Worm (Caenorhabditis elegans) whole organism, young adult: ENCODE results near the gene gpd-3.

Experiments
- B0035.1 ChIP-seq: sonication (generic microtip); optimal IDR thresholded peaks from 2 replicates; lab custom pipeline; 2016; ENCODE audit warnings: missing genetic modification characterization, mild to moderate bottlenecking, missing compliant biosample characterization, missing genotype, missing genetic modification reagents
- C06A6.2 ChIP-seq: fragments of 200-800 bp; sonication (Bioruptor generic); conservative IDR thresholded peaks from 2 replicates; pipeline ENCODE4 v1.3.6; 2022; ENCODE audit warnings: missing genetic modification characterization, missing compliant biosample characterization
- C17E4.6 ChIP-seq: fragments of 200-800 bp; sonication (Bioruptor generic); IDR thresholded peaks from 2 replicates; pipeline ENCODE4 v1.3.6; 2022; ENCODE audit warnings: missing genetic modification reagents, missing genetic modification characterization, missing compliant biosample characterization
- F23B12.7 ChIP-seq: sonication (generic microtip); optimal IDR thresholded peaks from 2 replicates; lab custom pipeline; 2017; ENCODE audit warnings: missing genetic modification characterization, mild to moderate bottlenecking, missing compliant biosample characterization, antibody characterized with exemption, moderate library complexity; ENCODE audit not compliant: insufficient read depth
- F33H1.4 ChIP-seq: fragments of 200-800 bp; sonication (Bioruptor generic); IDR thresholded peaks from 2 replicates; pipeline ENCODE4 v1.3.6; 2022; ENCODE audit warnings: missing genetic modification reagents, missing genetic modification characterization, missing compliant biosample characterization
- F39B2.1 ChIP-seq: fragments of 200-800 bp; sonication (Bioruptor generic); IDR thresholded peaks from 2 replicates; pipeline ENCODE4 v1.3.6; 2022; ENCODE audit warnings: missing genetic modification reagents, missing genetic modification characterization, missing compliant biosample characterization
- F57A8.1 ChIP-seq: fragments of 200-800 bp; sonication (Bioruptor generic); optimal IDR thresholded peaks from 2 replicates; lab custom pipeline; 2018; ENCODE audit warnings: mild to moderate bottlenecking, missing genetic modification characterization, moderate library complexity, missing compliant biosample characterization
- Y56A3A.18 ChIP-seq: fragments of 200-800 bp; sonication (Bioruptor generic); IDR thresholded peaks from 2 replicates; pipeline ENCODE4 v1.3.6; 2022; ENCODE audit warnings: missing genetic modification reagents, missing genetic modification characterization, missing compliant biosample characterization
- Y67H2A.10 ChIP-seq: fragments of 200-800 bp; sonication (Bioruptor generic); conservative IDR thresholded peaks from 2 replicates; pipeline ENCODE4 v1.3.6; 2022; ENCODE audit warnings: missing genetic modification reagents, missing genetic modification characterization, missing compliant biosample characterization
- Y79H2A.3 ChIP-seq: fragments of 200-800 bp; sonication (Bioruptor generic); conservative IDR thresholded peaks from 2 replicates; pipeline ENCODE4 v1.3.6; 2022; ENCODE audit warnings: missing genetic modification reagents, missing genetic modification characterization, missing compliant biosample characterization
- aptf-2 ChIP-seq: fragments of 200-800 bp; sonication (Bioruptor generic); conservative IDR thresholded peaks from 2 replicates; pipeline ENCODE4 v1.3.6; 2022; ENCODE audit warnings: missing genetic modification reagents, missing genetic modification characterization, missing compliant biosample characterization
- athp-1 ChIP-seq: sonication (generic microtip); optimal IDR thresholded peaks from 2 replicates; lab custom pipeline; 2017; ENCODE audit warnings: mild to moderate bottlenecking, missing genetic modification characterization, missing compliant biosample characterization
- attf-3 ChIP-seq: fragments of 200-800 bp; sonication (Bioruptor generic); conservative IDR thresholded peaks from 2 replicates; pipeline ENCODE4 v1.3.6; 2022; ENCODE audit warnings: missing genetic modification reagents, missing genetic modification characterization, missing compliant biosample characterization
- attf-5 ChIP-seq: fragments of 200-800 bp; sonication (Bioruptor generic); optimal IDR thresholded peaks from 2 replicates; lab custom pipeline; 2018; ENCODE audit warnings: mild to moderate bottlenecking, missing genetic modification characterization, missing compliant biosample characterization
- attf-6 ChIP-seq: fragments of 200-800 bp; sonication (Bioruptor generic); IDR thresholded peaks from 2 replicates; pipeline ENCODE4 v1.3.6; 2022; ENCODE audit warnings: missing genetic modification reagents, missing genetic modification characterization, missing compliant biosample characterization
- bed-1 ChIP-seq: fragments of 200-800 bp; sonication (Bioruptor generic); IDR thresholded peaks from 2 replicates; pipeline ENCODE4 v1.3.6; 2022; ENCODE audit warnings: missing genetic modification reagents, missing genetic modification characterization, missing compliant biosample characterization
- ccch-3 ChIP-seq: fragments of 200-800 bp; sonication (Bioruptor generic); optimal IDR thresholded peaks from 2 replicates; lab custom pipeline; 2018; ENCODE audit warnings: mild to moderate bottlenecking, missing genetic modification characterization, missing compliant biosample characterization
- ceh-40 ChIP-seq: fragments of 200-800 bp; sonication (Bioruptor generic); IDR thresholded peaks from 2 replicates; pipeline ENCODE4 v1.3.6; 2022; ENCODE audit warnings: missing genetic modification characterization, missing compliant biosample characterization
- ceh-79 ChIP-seq: sonication (generic microtip); optimal IDR thresholded peaks from 2 replicates; lab custom pipeline; 2017; ENCODE audit warnings: mild to moderate bottlenecking, missing genetic modification characterization, missing compliant biosample characterization
- die-1 ChIP-seq: sonication (generic microtip); optimal IDR thresholded peaks from 2 replicates; lab custom pipeline; 2016; ENCODE audit warnings: missing genotype, mild to moderate bottlenecking, missing genetic modification characterization, missing compliant biosample characterization
- dpff-1 ChIP-seq: sonication (generic microtip); optimal IDR thresholded peaks from 2 replicates; lab custom pipeline; 2017; ENCODE audit warnings: mild to moderate bottlenecking, missing genetic modification characterization, missing compliant biosample characterization
- egl-18 ChIP-seq: fragments of 200-800 bp; sonication (Bioruptor generic); IDR thresholded peaks from 2 replicates; pipeline ENCODE4 v1.3.6; 2022; ENCODE audit warnings: missing genetic modification reagents, missing genetic modification characterization, missing compliant biosample characterization
- egl-44 ChIP-seq: fragments of 200-800 bp; sonication (Bioruptor generic); IDR thresholded peaks from 2 replicates; pipeline ENCODE4 v1.3.6; 2022; ENCODE audit warnings: missing genetic modification reagents, missing genetic modification characterization, missing compliant biosample characterization
- egrh-3 ChIP-seq: fragments of 200-800 bp; sonication (Bioruptor generic); IDR thresholded peaks from 2 replicates; pipeline ENCODE4 v1.3.6; 2022; ENCODE audit warnings: missing genetic modification reagents, missing genetic modification characterization, missing compliant biosample characterization
- hlh-12 ChIP-seq: sonication (generic microtip); optimal IDR thresholded peaks from 2 replicates; lab custom pipeline; 2016; ENCODE audit warnings: missing genetic modification characterization, missing compliant biosample characterization
- lag-1 ChIP-seq: fragments of 200-800 bp; sonication (Bioruptor generic); IDR thresholded peaks from 2 replicates; pipeline ENCODE4 v1.3.6; 2022; ENCODE audit warnings: missing genetic modification reagents, missing genetic modification characterization, missing compliant biosample characterization
- lsy-27 ChIP-seq: sonication (generic microtip); optimal IDR thresholded peaks from 2 replicates; lab custom pipeline; 2017; ENCODE audit warnings: missing genetic modification characterization, mild to moderate bottlenecking, missing compliant biosample characterization, antibody characterized with exemption, missing genotype, borderline replicate concordance; ENCODE audit not compliant: insufficient read depth
- mcd-1 ChIP-seq: fragments of 200-800 bp; sonication (Bioruptor generic); IDR thresholded peaks from 2 replicates; pipeline ENCODE4 v1.3.6; 2022; ENCODE audit warnings: missing genetic modification reagents, missing genetic modification characterization, missing compliant biosample characterization
- mxl-1 ChIP-seq: sonication (generic microtip); optimal IDR thresholded peaks from 2 replicates; lab custom pipeline; 2016; ENCODE audit warnings: missing genetic modification characterization, missing compliant biosample characterization
- nfya-1 ChIP-seq: sonication (generic microtip); optimal IDR thresholded peaks from 2 replicates; lab custom pipeline; 2017; ENCODE audit warnings: antibody characterized with exemption, missing compliant biosample characterization, missing genetic modification characterization, borderline replicate concordance; ENCODE audit not compliant: insufficient read depth
- nfyb-1 ChIP-seq: fragments of 200-800 bp; sonication (Bioruptor generic); IDR thresholded peaks from 2 replicates; pipeline ENCODE4 v1.3.6; 2022; ENCODE audit warnings: missing genetic modification reagents, missing genetic modification characterization, missing compliant biosample characterization
- nhr-120 ChIP-seq: fragments of 200-800 bp; sonication (Bioruptor generic); IDR thresholded peaks from 2 replicates; pipeline ENCODE4 v1.3.6; 2022; ENCODE audit warnings: missing genetic modification characterization, missing compliant biosample characterization
- nhr-179 ChIP-seq: sonication (generic microtip); optimal IDR thresholded peaks from 2 replicates; lab custom pipeline; 2016; ENCODE audit warnings: mild to moderate bottlenecking, missing genetic modification characterization, missing compliant biosample characterization
- nhr-80 ChIP-seq: sonication (generic microtip); optimal IDR thresholded peaks from 2 replicates; lab custom pipeline; 2016; ENCODE audit warnings: missing genetic modification characterization, missing compliant biosample characterization
- rcor-1 ChIP-seq: fragments of 200-800 bp; sonication (Bioruptor generic); IDR thresholded peaks from 2 replicates; pipeline ENCODE4 v1.3.6; 2022; ENCODE audit warnings: missing genetic modification reagents, missing genetic modification characterization, missing compliant biosample characterization
- sea-2 ChIP-seq: fragments of 200-800 bp; sonication (Bioruptor generic); IDR thresholded peaks from 2 replicates; pipeline ENCODE4 v1.3.6; 2022; ENCODE audit warnings: missing genetic modification characterization, missing compliant biosample characterization
- snpc-1.1 ChIP-seq: sonication (generic microtip); optimal IDR thresholded peaks from 2 replicates; lab custom pipeline; 2017; ENCODE audit warnings: missing genetic modification characterization, mild to moderate bottlenecking, missing compliant biosample characterization, antibody characterized with exemption, moderate library complexity, missing genotype, missing genetic modification reagents; ENCODE audit not compliant: insufficient read depth
- snpc-4 ChIP-seq, 5 experiments: fragments of 150-350 bp in 1 of 5; sonication (generic microtip) in 4 of 5; optimal IDR thresholded peaks; 2 replicates each; lab custom pipeline; 2014 to 2018; ENCODE audit warnings: missing genetic modification characterization in 5 of 5, missing biosample characterization in 3 of 5, antibody characterized with exemption in 2 of 5, mild to moderate bottlenecking in 2 of 5, missing compliant biosample characterization in 2 of 5, missing genotype in 2 of 5, moderate library complexity in 2 of 5, missing genetic modification reagents in 1 of 5
- sptf-2 ChIP-seq: fragments of 200-800 bp; sonication (Bioruptor generic); optimal IDR thresholded peaks from 2 replicates; lab custom pipeline; 2018; ENCODE audit warnings: mild to moderate bottlenecking, missing genetic modification characterization, missing compliant biosample characterization
- tbp1 ChIP-seq: fragments of 200-800 bp; sonication (Bioruptor generic); optimal IDR thresholded peaks from 2 replicates; lab custom pipeline; 2018; ENCODE audit warnings: mild to moderate bottlenecking, missing genetic modification characterization, missing compliant biosample characterization
- tbx-9 ChIP-seq: sonication (generic microtip); optimal IDR thresholded peaks from 2 replicates; lab custom pipeline; 2016; ENCODE audit warnings: borderline replicate concordance, missing genetic modification characterization, inconsistent platforms, missing compliant biosample characterization
- unc-130 ChIP-seq: sonication (generic microtip); optimal IDR thresholded peaks from 2 replicates; lab custom pipeline; 2016; ENCODE audit warnings: missing genetic modification reagents, missing genetic modification characterization, missing compliant biosample characterization
- unc-62 ChIP-seq: fragments of 150-350 bp; optimal IDR thresholded peaks from 2 replicates; lab custom pipeline; 2014; ENCODE audit warnings: missing biosample characterization, missing genetic modification reagents, missing genetic modification characterization
- zim-3 ChIP-seq: sonication (generic microtip); optimal IDR thresholded peaks from 2 replicates; lab custom pipeline; 2017; ENCODE audit warnings: mild to moderate bottlenecking, missing genetic modification characterization, moderate library complexity, missing compliant biosample characterization
- ztf-26 ChIP-seq: sonication (generic microtip); optimal IDR thresholded peaks from 2 replicates; lab custom pipeline; 2017; ENCODE audit warnings: missing genetic modification characterization, missing compliant biosample characterization
- ztf-6 ChIP-seq: fragments of 200-800 bp; sonication (Bioruptor generic); IDR thresholded peaks from 2 replicates; pipeline ENCODE4 v1.3.6; 2022; ENCODE audit warnings: missing genetic modification reagents, missing genetic modification characterization, missing compliant biosample characterization

The gpd-3 gene

DNA sequence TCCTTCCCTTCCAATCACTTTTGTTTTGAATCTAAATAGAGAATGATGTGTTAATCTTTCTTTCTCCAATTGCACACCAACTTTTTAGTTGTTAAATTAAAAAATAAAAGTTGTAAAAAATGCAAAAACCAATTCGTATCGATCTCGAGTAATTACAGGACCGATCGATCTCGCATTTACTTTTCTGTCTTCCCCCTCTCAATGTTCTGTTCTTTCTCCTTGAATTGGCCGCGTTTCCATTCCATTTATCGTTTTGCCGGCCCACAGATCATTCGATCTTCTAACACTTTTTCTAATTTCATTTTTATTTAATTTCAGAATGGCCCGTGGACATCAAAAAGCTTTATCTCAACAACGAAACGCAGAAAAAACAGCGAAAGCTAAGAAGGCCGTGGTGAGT is 22.0 kb upstream of the gpd-3 start, which contains the start of gene K10B3.1:
K10B3.1 (plus strand) TSS at position 301 of the 400 bp plus-strand sequence.
- TF ChIP-seq F39B2.1 (GFP tag; lab: Robert Waterston, UW) (no peak), sptf-2 (no peak), nfyb-1 (GFP tag; lab: Robert Waterston, UW) (no peak), attf-3 (GFP tag; lab: Robert Waterston, UW) (no peak), aptf-2 (GFP tag; lab: Robert Waterston, UW) (no peak), attf-5 (GFP tag; lab: Kevin White, UChicago) (no peak), lsy-27 (tag; lab: Kevin White, UChicago) (no peak), C17E4.6 (GFP tag; lab: Robert Waterston, UW) (no peak), F33H1.4 (GFP tag; lab: Robert Waterston, UW) (no peak), nfya-1 (no peak), dpff-1 (tag; lab: Kevin White, UChicago) (no peak), egl-44 (GFP tag; lab: Robert Waterston, UW) (no peak), die-1 (no peak), Y67H2A.10 (no peak), zim-3 (tag; lab: Kevin White, UChicago) (no peak), F23B12.7 (tag; lab: Kevin White, UChicago) (no peak), attf-6 (GFP tag; lab: Robert Waterston, UW) (no peak), rcor-1 (GFP tag; lab: Robert Waterston, UW) (no peak), unc-62 (GFP tag; lab: Kevin White, UChicago) (no peak)

DNA sequence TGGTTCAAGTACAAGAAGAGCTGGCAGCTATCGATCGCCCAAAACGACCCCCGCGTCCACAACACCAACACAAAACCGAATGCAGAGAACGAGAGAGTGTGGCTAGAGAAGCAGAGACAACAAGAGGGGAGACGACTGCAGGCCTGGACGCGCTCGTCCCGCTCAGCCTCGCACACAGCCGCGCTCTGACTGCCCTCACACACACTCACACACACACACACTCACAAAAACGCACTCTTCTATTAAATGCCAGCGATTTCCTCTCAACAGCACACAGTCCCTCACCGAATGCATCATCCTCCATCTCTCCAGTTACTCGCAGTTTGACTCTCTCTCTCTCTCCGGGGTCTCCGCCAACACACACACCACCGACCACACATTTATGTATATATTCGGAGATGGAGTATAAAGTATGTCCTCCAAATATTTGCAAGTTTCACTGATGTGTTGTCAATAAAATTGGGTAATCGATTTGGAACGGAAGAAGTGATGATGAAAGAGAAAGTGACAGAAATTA is 14.5 kb upstream of the gpd-3 start:
- TF ChIP-seq nhr-179 (no peak), attf-3 (GFP tag; lab: Robert Waterston, UW) (0 out of 2 replicates have a peak, but pooled peaks have one; percentile 30), unc-130 (GFP tag; lab: Kevin White, UChicago) (no peak), ceh-40 (GFP tag; lab: Robert Waterston, UW) (no peak), ceh-79 (tag; lab: Kevin White, UChicago) (peak; percentile 47), nhr-120 (GFP tag; lab: Robert Waterston, UW) (no peak), egl-18 (GFP tag; lab: Robert Waterston, UW) (no peak), snpc-1.1 (tag; lab: Kevin White, UChicago) (peak; percentile 23), tbx-9 (tag; lab: Kevin White, UChicago) (no peak), C17E4.6 (GFP tag; lab: Robert Waterston, UW) (peak; percentile 72; the same call in 1 of the 2 replicates), nhr-80 (peak; percentile 95), C06A6.2 (GFP tag; lab: Robert Waterston, UW) (peak; percentile 72), attf-6 (GFP tag; lab: Robert Waterston, UW) (no peak), hlh-12 (tag; lab: Kevin White, UChicago) (no peak), ztf-6 (GFP tag; lab: Robert Waterston, UW) (no peak), tbp1 (no peak), egrh-3 (GFP tag; lab: Robert Waterston, UW) (peak; percentile 76), aptf-2 (GFP tag; lab: Robert Waterston, UW) (no peak), lag-1 (no peak), ccch-3 (GFP tag; lab: Kevin White, UChicago) (no peak), mxl-1 (tag; lab: Kevin White, UChicago) (no peak), ztf-26 (tag; lab: Kevin White, UChicago) (peak; percentile 82), Y56A3A.18 (GFP tag; lab: Robert Waterston, UW) (no peak), B0035.1 (tag; lab: Kevin White, UChicago) (no peak), mcd-1 (peak; percentile 82), Y79H2A.3 (no peak), F57A8.1 (GFP tag; lab: Kevin White, UChicago) (no peak), egl-44 (GFP tag; lab: Robert Waterston, UW) (peak; percentile 88), sea-2 (no peak), snpc-4 (GFP tag; optimal IDR thresholded peaks at IDR 0.05; lab: Kevin White, UChicago) (peak; percentile 55), snpc-4 (tag; optimal IDR thresholded peaks at IDR 0.05; lab: Kevin White, UChicago) (peak; percentile 56 to 76 (median 62)), bed-1 (GFP tag; lab: Robert Waterston, UW) (no peak), athp-1 (tag; lab: Kevin White, UChicago) (peak; percentile 33)
